Fruit fly (Drosophila melanogaster) whole organism: ENCODE measurements around the gene VhaAC39-1.

Source experiments
- CG8478 ChIP-seq: fragments of >200 bp; optimal IDR thresholded peaks from 2 replicates; lab custom pipeline; 2018; ENCODE audit warnings: inconsistent platforms
- Dll ChIP-seq: fragments of >200 bp; optimal IDR thresholded peaks from 2 replicates; lab custom pipeline; 2017
- EcR ChIP-seq, 2 experiments: fragments of >200 bp; optimal IDR thresholded peaks; 2 replicates each; lab custom pipeline; 2017; ENCODE audit warnings: missing biosample characterization in 2 of 2, missing genetic modification characterization in 2 of 2, missing genetic modification reagents in 2 of 2
- pan ChIP-seq: fragments of >200 bp; optimal IDR thresholded peaks from 2 replicates; lab custom pipeline; 2017
- psq ChIP-seq: fragments of >200 bp; optimal IDR thresholded peaks from 2 replicates; lab custom pipeline; 2017
- usp ChIP-seq: fragments of >200 bp; optimal IDR thresholded peaks from 2 replicates; lab custom pipeline; 2017; ENCODE audit warnings: missing biosample characterization, missing genetic modification characterization, mixed read lengths

The VhaAC39-1 gene

dm6 chrX:3845340-3846161 lies 35.0 kb upstream of the VhaAC39-1 start:
- TF ChIP-seq CG8478 (lab: Kevin White, UChicago) (no peak), usp (GFP tag; lab: Kevin White, UChicago) (no peak), EcR (GFP tag; optimal IDR thresholded peaks at IDR 0.05; lab: Kevin White, UChicago) (no peak), Dll (lab: Kevin White, UChicago) (no peak), psq (lab: Kevin White, UChicago) (no peak), pan (lab: Kevin White, UChicago) (no peak)

- no peak for TF ChIP-seq pan (lab: Kevin White, UChicago)
- TF ChIP-seq CG8478 (lab: Kevin White, UChicago): no peak
- no peak for TF ChIP-seq psq (lab: Kevin White, UChicago)
- no peak for TF ChIP-seq usp (GFP tag; lab: Kevin White, UChicago)
- TF ChIP-seq EcR (GFP tag; optimal IDR thresholded peaks at IDR 0.05; lab: Kevin White, UChicago): no peak
- no peak for TF ChIP-seq Dll (lab: Kevin White, UChicago)
Measured at dm6 chrX:3846393-3846792, 34.2 kb upstream of the VhaAC39-1 start.

- TF ChIP-seq Dll (lab: Kevin White, UChicago) (no peak), CG8478 (lab: Kevin White, UChicago) (no peak), pan (lab: Kevin White, UChicago) (no peak), psq (lab: Kevin White, UChicago) (no peak), usp (GFP tag; lab: Kevin White, UChicago) (no peak), EcR (GFP tag; optimal IDR thresholded peaks at IDR 0.05; lab: Kevin White, UChicago) (no peak)
Measured at dm6 chrX:3849419-3850028, 31.0 kb upstream of the VhaAC39-1 start.

- TF ChIP-seq Dll (lab: Kevin White, UChicago) (no peak), usp (GFP tag; lab: Kevin White, UChicago) (no peak), pan (lab: Kevin White, UChicago) (no peak), CG8478 (lab: Kevin White, UChicago) (peak; percentile 75)
Measured at dm6 chrX:3861183-3861582, 19.4 kb upstream of the VhaAC39-1 start.

- no peak for TF ChIP-seq usp (GFP tag; lab: Kevin White, UChicago)
- no peak for TF ChIP-seq psq (lab: Kevin White, UChicago)
Measured at dm6 chrX:3862319-3862919, 18.1 kb upstream of the VhaAC39-1 start.

dm6 chrX:3866104-3866503 lies 14.4 kb upstream of the VhaAC39-1 start:
- TF ChIP-seq usp (GFP tag; lab: Kevin White, UChicago) (no peak), CG8478 (lab: Kevin White, UChicago) (no peak), Dll (lab: Kevin White, UChicago) (no peak), psq (lab: Kevin White, UChicago) (no peak), pan (lab: Kevin White, UChicago) (no peak), EcR (GFP tag; optimal IDR thresholded peaks at IDR 0.05; lab: Kevin White, UChicago) (no peak)

dm6 chrX:3866844-3867457 lies 13.6 kb upstream of the VhaAC39-1 start:
- no peak for TF ChIP-seq pan (lab: Kevin White, UChicago)
- TF ChIP-seq CG8478 (lab: Kevin White, UChicago): no peak
- no peak for TF ChIP-seq EcR (GFP tag; optimal IDR thresholded peaks at IDR 0.05; lab: Kevin White, UChicago)
- TF ChIP-seq Dll (lab: Kevin White, UChicago): no peak

- TF ChIP-seq psq (lab: Kevin White, UChicago) (no peak), EcR (GFP tag; optimal IDR thresholded peaks at IDR 0.05; lab: Kevin White, UChicago) (no peak), pan (lab: Kevin White, UChicago) (no peak), Dll (lab: Kevin White, UChicago) (no peak), usp (GFP tag; lab: Kevin White, UChicago) (no peak), CG8478 (lab: Kevin White, UChicago) (no peak)
Measured at dm6 chrX:3867782-3868181, 12.8 kb upstream of the VhaAC39-1 start.

- TF ChIP-seq usp (GFP tag; lab: Kevin White, UChicago): no peak
- no peak for TF ChIP-seq EcR (GFP tag; optimal IDR thresholded peaks at IDR 0.05; lab: Kevin White, UChicago)
- no peak for TF ChIP-seq pan (lab: Kevin White, UChicago)
- TF ChIP-seq CG8478 (lab: Kevin White, UChicago): no peak
- no peak for TF ChIP-seq psq (lab: Kevin White, UChicago)
- TF ChIP-seq Dll (lab: Kevin White, UChicago): no peak
Measured at dm6 chrX:3868456-3869023, 12.0 kb upstream of the VhaAC39-1 start, which contains the start of gene CG2930. CG2930 (plus strand) TSS chrX:3868973.

dm6 chrX:3869092-3869491 lies 11.5 kb upstream of the VhaAC39-1 start:
- no peak for TF ChIP-seq CG8478 (lab: Kevin White, UChicago)
- TF ChIP-seq EcR (GFP tag; optimal IDR thresholded peaks at IDR 0.05; lab: Kevin White, UChicago): no peak
- no peak for TF ChIP-seq usp (GFP tag; lab: Kevin White, UChicago)
- no peak for TF ChIP-seq pan (lab: Kevin White, UChicago)
- no peak for TF ChIP-seq psq (lab: Kevin White, UChicago)
- TF ChIP-seq Dll (lab: Kevin White, UChicago): no peak
